Worm (Caenorhabditis elegans) whole organism, L4 larva: ENCODE data around the gene ama-1.
A peak's percentile ranks its signal among the peaks of the same experiment; 100 is the strongest.

Experiments
- D1046.2 ChIP-seq: fragments of 200-800 bp; sonication (Bioruptor generic); IDR thresholded peaks from 2 replicates; pipeline ENCODE4 v1.3.6; 2022; ENCODE audit warnings: missing genetic modification characterization, missing compliant biosample characterization
- F26F4.8 ChIP-seq: fragments of 200-800 bp; sonication (Bioruptor generic); conservative IDR thresholded peaks from 2 replicates; pipeline ENCODE4 v1.3.6; 2022; ENCODE audit warnings: missing genetic modification characterization, missing compliant biosample characterization
- F37D6.2 ChIP-seq: sonication (generic microtip); optimal IDR thresholded peaks from 2 replicates; lab custom pipeline; 2016; ENCODE audit warnings: mild to moderate bottlenecking, missing genetic modification characterization, missing compliant biosample characterization
- T26A8.4 ChIP-seq: fragments of 200-800 bp; sonication (Bioruptor generic); IDR thresholded peaks from 2 replicates; pipeline ENCODE4 v1.3.6; 2022; ENCODE audit warnings: missing genetic modification characterization, missing compliant biosample characterization
- Y48G9A.11 ChIP-seq: fragments of 200-800 bp; sonication (Bioruptor generic); IDR thresholded peaks from 2 replicates; pipeline ENCODE4 v1.3.6; 2022; ENCODE audit warnings: missing genetic modification reagents, missing genetic modification characterization, missing compliant biosample characterization
- Y5F2A.4 ChIP-seq: fragments of 200-800 bp; sonication (Bioruptor generic); optimal IDR thresholded peaks from 2 replicates; lab custom pipeline; 2018; ENCODE audit warnings: mild to moderate bottlenecking, missing genetic modification characterization, missing compliant biosample characterization
- Y75B8A.6 ChIP-seq: fragments of 200-800 bp; sonication (Bioruptor generic); IDR thresholded peaks from 2 replicates; pipeline ENCODE4 v1.3.6; 2022; ENCODE audit warnings: missing genetic modification reagents, missing genetic modification characterization, missing compliant biosample characterization
- ZK337.2 ChIP-seq: fragments of 200-800 bp; sonication (Bioruptor generic); IDR thresholded peaks from 2 replicates; pipeline ENCODE4 v1.3.6; 2022; ENCODE audit warnings: missing genetic modification reagents, missing genetic modification characterization, missing compliant biosample characterization
- ZK546.5 ChIP-seq, 2 experiments: sonication (generic microtip); optimal IDR thresholded peaks; 2 replicates each; lab custom pipeline; 2017; ENCODE audit warnings: missing biosample characterization in 2 of 2, missing genetic modification characterization in 2 of 2
- aha-1 ChIP-seq: fragments of 150-350 bp; peaks from one replicate; lab custom pipeline; 2014; ENCODE audit warnings: missing biosample characterization, missing genetic modification characterization
- ama-1 ChIP-seq: fragments of 150-350 bp; optimal IDR thresholded peaks from 2 replicates; lab custom pipeline; 2014; ENCODE audit warnings: inconsistent platforms, mixed read lengths
- ceh-20 ChIP-seq: fragments of 200-800 bp; sonication (Bioruptor generic); IDR thresholded peaks from 2 replicates; pipeline ENCODE4 v1.3.6; 2022; ENCODE audit warnings: missing genetic modification reagents, missing genetic modification characterization, missing compliant biosample characterization
- ceh-82 ChIP-seq: sonication (generic microtip); optimal IDR thresholded peaks from 2 replicates; lab custom pipeline; 2017; ENCODE audit warnings: missing biosample characterization, missing genetic modification characterization
- cey-2 ChIP-seq: sonication (generic microtip); optimal IDR thresholded peaks from 3 replicates; lab custom pipeline; 2017; ENCODE audit warnings: missing genetic modification characterization, mild to moderate bottlenecking, missing compliant biosample characterization, antibody characterized with exemption, borderline replicate concordance; ENCODE audit not compliant: insufficient read depth
- daf-12 ChIP-seq: fragments of 150-350 bp; optimal IDR thresholded peaks from 2 replicates; lab custom pipeline; 2014; ENCODE audit warnings: missing biosample characterization, missing genetic modification reagents, missing genetic modification characterization
- daf-19 ChIP-seq: fragments of 200-800 bp; sonication (Bioruptor generic); conservative IDR thresholded peaks from 2 replicates; pipeline ENCODE4 v1.3.6; 2022; ENCODE audit warnings: missing genetic modification characterization, missing compliant biosample characterization
- dmd-9 ChIP-seq: fragments of 200-800 bp; sonication (Bioruptor generic); IDR thresholded peaks from 2 replicates; pipeline ENCODE4 v1.3.6; 2022; ENCODE audit warnings: missing genetic modification reagents, missing genetic modification characterization, missing compliant biosample characterization
- dpl-1 ChIP-seq: fragments of 150-350 bp; optimal IDR thresholded peaks from 2 replicates; lab custom pipeline; 2014; ENCODE audit warnings: missing biosample characterization, missing genetic modification reagents, missing genetic modification characterization
- duxl-1 ChIP-seq: sonication (generic microtip); optimal IDR thresholded peaks from 2 replicates; lab custom pipeline; 2016; ENCODE audit warnings: mild to moderate bottlenecking, missing genetic modification characterization, moderate library complexity, missing compliant biosample characterization; ENCODE audit not compliant: poor library complexity
- egl-27 ChIP-seq: sonication (generic microtip); optimal IDR thresholded peaks from 3 replicates; lab custom pipeline; 2017; ENCODE audit warnings: missing biosample characterization, missing genetic modification reagents, missing genetic modification characterization
- egl-43 ChIP-seq: fragments of 200-800 bp; sonication (Bioruptor generic); IDR thresholded peaks from 2 replicates; pipeline ENCODE4 v1.3.6; 2022; ENCODE audit warnings: missing genetic modification reagents, missing genetic modification characterization, missing compliant biosample characterization
- fos-1 ChIP-seq: fragments of 150-350 bp; optimal IDR thresholded peaks from 2 replicates; lab custom pipeline; 2014; ENCODE audit warnings: missing biosample characterization, missing genetic modification characterization
- lin-1 ChIP-seq: fragments of 200-800 bp; sonication (Bioruptor generic); IDR thresholded peaks from 2 replicates; pipeline ENCODE4 v1.3.6; 2022; ENCODE audit warnings: missing genetic modification reagents, missing genetic modification characterization, missing compliant biosample characterization
- lir-3 ChIP-seq: sonication (generic microtip); optimal IDR thresholded peaks from 2 replicates; lab custom pipeline; 2016; ENCODE audit warnings: mild to moderate bottlenecking, missing genetic modification characterization, missing compliant biosample characterization
- lsy-2 ChIP-seq, 2 experiments: fragments of 150-350 bp in 1 of 2; sonication (generic microtip) in 1 of 2; optimal IDR thresholded peaks; 2 replicates each; lab custom pipeline; 2014 to 2017; ENCODE audit warnings: missing biosample characterization in 2 of 2, missing genetic modification characterization in 2 of 2
- madf-5 ChIP-seq, 2 experiments: fragments of 200-800 bp; sonication (Bioruptor generic); IDR thresholded peaks; 2 replicates each; pipeline ENCODE4 v1.3.6; 2022; ENCODE audit warnings: missing compliant biosample characterization in 2 of 2, missing genetic modification characterization in 2 of 2
- madf-9 ChIP-seq: fragments of 200-800 bp; sonication (Bioruptor generic); conservative IDR thresholded peaks from 2 replicates; pipeline ENCODE4 v1.3.6; 2022; ENCODE audit warnings: missing genetic modification reagents, missing genetic modification characterization, missing compliant biosample characterization
- mdl-1 ChIP-seq, 2 experiments: fragments of 150-350 bp in 1 of 2; sonication (generic microtip) in 1 of 2; optimal IDR thresholded peaks; 2 replicates each; lab custom pipeline; 2014 to 2017; ENCODE audit warnings: missing biosample characterization in 2 of 2, missing genetic modification characterization in 2 of 2
- mdt-29 ChIP-seq: fragments of 200-800 bp; sonication (Bioruptor generic); IDR thresholded peaks from 2 replicates; pipeline ENCODE4 v1.3.6; 2022; ENCODE audit warnings: missing genetic modification reagents, missing genetic modification characterization, missing compliant biosample characterization
- mxl-2 ChIP-seq: fragments of 200-800 bp; sonication (Bioruptor generic); conservative IDR thresholded peaks from 2 replicates; pipeline ENCODE4 v1.3.6; 2022; ENCODE audit warnings: missing genetic modification reagents, missing genetic modification characterization, missing compliant biosample characterization
- nhr-10 ChIP-seq: fragments of 150-350 bp; optimal IDR thresholded peaks from 2 replicates; lab custom pipeline; 2014; ENCODE audit warnings: missing biosample characterization, missing genetic modification characterization
- nhr-11 ChIP-seq: fragments of 150-350 bp; optimal IDR thresholded peaks from 2 replicates; lab custom pipeline; 2014; ENCODE audit warnings: missing biosample characterization, missing genetic modification characterization
- nhr-111 ChIP-seq: fragments of 200-800 bp; sonication (Bioruptor generic); optimal IDR thresholded peaks from 2 replicates; lab custom pipeline; 2018; ENCODE audit warnings: mild to moderate bottlenecking, missing genetic modification characterization, missing compliant biosample characterization
- nhr-25 ChIP-seq: sonication (generic microtip); optimal IDR thresholded peaks from 2 replicates; lab custom pipeline; 2017; ENCODE audit warnings: missing genetic modification characterization, mild to moderate bottlenecking, missing compliant biosample characterization, antibody characterized with exemption, moderate library complexity, borderline replicate concordance; ENCODE audit not compliant: insufficient read depth
- nhr-42 ChIP-seq: fragments of 200-800 bp; sonication (Bioruptor generic); IDR thresholded peaks from 2 replicates; pipeline ENCODE4 v1.3.6; 2022; ENCODE audit warnings: missing genetic modification characterization, missing compliant biosample characterization
- nhr-76 ChIP-seq: fragments of 150-350 bp; optimal IDR thresholded peaks from 2 replicates; lab custom pipeline; 2014; ENCODE audit warnings: missing biosample characterization, missing genetic modification characterization
- nhr-77 ChIP-seq: fragments of 150-350 bp; optimal IDR thresholded peaks from 2 replicates; lab custom pipeline; 2014; ENCODE audit warnings: missing biosample characterization, missing genetic modification characterization
- pha-4 ChIP-seq, 2 experiments: fragments of 150-350 bp in 1 of 2; fragments of 200-800 bp in 1 of 2; sonication (Bioruptor generic) in 1 of 2; IDR thresholded peaks in 1 of 2; optimal IDR thresholded peaks in 1 of 2; 2 replicates each; pipeline versions ENCODE4 v1.3.6 to Lab custom; 2014 to 2022; ENCODE audit warnings: missing genetic modification characterization in 2 of 2, missing genetic modification reagents in 2 of 2, missing biosample characterization in 1 of 2, missing compliant biosample characterization in 1 of 2
- rbr-2 ChIP-seq: sonication (generic microtip); optimal IDR thresholded peaks from 2 replicates; lab custom pipeline; 2016; ENCODE audit warnings: missing genotype, missing genetic modification characterization, missing compliant biosample characterization
- saeg-2 ChIP-seq: fragments of 200-800 bp; sonication (Bioruptor generic); IDR thresholded peaks from 2 replicates; pipeline ENCODE4 v1.3.6; 2022; ENCODE audit warnings: missing genetic modification reagents, missing genetic modification characterization, missing compliant biosample characterization
- sdz-12 ChIP-seq: fragments of 200-800 bp; sonication (Bioruptor generic); optimal IDR thresholded peaks from 2 replicates; lab custom pipeline; 2018; ENCODE audit warnings: mild to moderate bottlenecking, missing genetic modification characterization, missing compliant biosample characterization
- skn-1 ChIP-seq: fragments of 150-350 bp; optimal IDR thresholded peaks from 2 replicates; lab custom pipeline; 2014; ENCODE audit warnings: missing biosample characterization, missing genetic modification characterization
- snpc-1.2 ChIP-seq: fragments of 200-800 bp; sonication (Bioruptor generic); IDR thresholded peaks from 2 replicates; pipeline ENCODE4 v1.3.6; 2022; ENCODE audit warnings: missing genetic modification reagents, missing genetic modification characterization, missing compliant biosample characterization
- snpc-4 ChIP-seq: fragments of 150-350 bp; optimal IDR thresholded peaks from 2 replicates; lab custom pipeline; 2014; ENCODE audit warnings: missing biosample characterization, missing genetic modification characterization
- spr-3 ChIP-seq: fragments of 200-800 bp; sonication (Bioruptor generic); optimal IDR thresholded peaks from 2 replicates; lab custom pipeline; 2018; ENCODE audit warnings: mild to moderate bottlenecking, missing genetic modification characterization, missing compliant biosample characterization
- tag-97 ChIP-seq: fragments of 200-800 bp; sonication (Bioruptor generic); IDR thresholded peaks from 2 replicates; pipeline ENCODE4 v1.3.6; 2022; ENCODE audit warnings: missing genetic modification characterization, missing compliant biosample characterization
- unc-130 ChIP-seq: sonication (generic microtip); optimal IDR thresholded peaks from 2 replicates; lab custom pipeline; 2016; ENCODE audit warnings: missing genetic modification reagents, missing genetic modification characterization, missing compliant biosample characterization
- unc-39 ChIP-seq: sonication (generic microtip); optimal IDR thresholded peaks from 2 replicates; lab custom pipeline; 2017; ENCODE audit warnings: missing biosample characterization, missing genetic modification characterization
- unc-62 ChIP-seq, 3 experiments: fragments of 150-350 bp in 1 of 3; sonication (generic microtip); optimal IDR thresholded peaks in 2 of 3; peaks in 1 of 3; 1 replicate in 1 of 3; 2 replicates in 2 of 3; lab custom pipeline; 2014 to 2017; ENCODE audit warnings: missing biosample characterization in 3 of 3, missing genetic modification characterization in 3 of 3, missing genetic modification reagents in 3 of 3, missing genotype in 1 of 3
- zfp-2 ChIP-seq: sonication (generic microtip); optimal IDR thresholded peaks from 2 replicates; lab custom pipeline; 2016; ENCODE audit warnings: mild to moderate bottlenecking, missing genetic modification characterization, missing compliant biosample characterization
- ztf-11 ChIP-seq: fragments of 150-350 bp; optimal IDR thresholded peaks from 2 replicates; lab custom pipeline; 2014; ENCODE audit warnings: missing biosample characterization, missing genetic modification characterization
- ztf-7 ChIP-seq: fragments of 150-350 bp; optimal IDR thresholded peaks from 2 replicates; lab custom pipeline; 2014; ENCODE audit warnings: missing biosample characterization, missing genetic modification characterization

The ama-1 gene

DNA sequence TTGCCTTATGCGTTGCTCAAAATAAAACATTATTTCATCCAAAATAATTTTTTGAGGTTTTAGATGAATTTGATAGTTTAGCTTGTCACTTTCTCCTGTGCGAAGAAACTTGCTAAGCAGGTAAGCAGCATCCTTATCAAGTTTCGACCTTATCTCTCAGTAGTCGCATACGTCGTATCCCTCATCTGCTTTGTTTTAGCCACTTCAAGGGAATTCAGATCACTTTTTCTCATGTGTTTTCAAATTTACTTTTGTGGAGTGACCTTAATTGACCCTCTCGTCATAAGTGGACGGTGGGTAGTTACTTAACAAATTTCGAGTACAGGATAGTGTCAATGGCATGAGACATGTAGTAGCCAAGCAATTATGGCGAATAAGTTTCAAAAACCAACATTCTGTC lies 11.2 kb upstream of the ama-1 start (continued):
- no peak for TF ChIP-seq F37D6.2 (tag; lab: Kevin White, UChicago)
- no peak for TF ChIP-seq lir-3 (tag; lab: Kevin White, UChicago)
- no peak for TF ChIP-seq saeg-2 (GFP tag; lab: Robert Waterston, UW)
- no peak for TF ChIP-seq ceh-82 (tag; lab: Kevin White, UChicago)
- no peak for TF ChIP-seq dmd-9 (GFP tag; lab: Robert Waterston, UW)
- no peak for TF ChIP-seq nhr-25 (tag; lab: Kevin White, UChicago)
- no peak for TF ChIP-seq D1046.2 (GFP tag; lab: Robert Waterston, UW)
- no peak for TF ChIP-seq zfp-2
- TF ChIP-seq Y75B8A.6 (GFP tag; lab: Robert Waterston, UW) = no peak
- TF ChIP-seq F26F4.8 (GFP tag; lab: Robert Waterston, UW) = no peak
- no peak for TF ChIP-seq nhr-111
- TF ChIP-seq mdt-29 (GFP tag; lab: Robert Waterston, UW) = no peak
- no peak for TF ChIP-seq nhr-42 (GFP tag; lab: Robert Waterston, UW)
- no peak for TF ChIP-seq Y48G9A.11
- no peak for TF ChIP-seq egl-43 (GFP tag; lab: Robert Waterston, UW)
- TF ChIP-seq rbr-2 (tag; lab: Kevin White, UChicago) = no peak
- TF ChIP-seq spr-3 = no peak
- TF ChIP-seq nhr-77 (tag; lab: Kevin White, UChicago) = no peak
- TF ChIP-seq madf-5 (GFP tag; IDR thresholded peaks at IDR 0.05; lab: Robert Waterston, UW) = no peak
- TF ChIP-seq snpc-1.2 (GFP tag; lab: Robert Waterston, UW) = no peak
- peak; percentile 3 for TF ChIP-seq duxl-1 (tag; lab: Kevin White, UChicago)
- TF ChIP-seq tag-97 (GFP tag; lab: Robert Waterston, UW) = no peak
- TF ChIP-seq snpc-4 (tag; lab: Kevin White, UChicago) = no peak
- TF ChIP-seq lsy-2 (tag; optimal IDR thresholded peaks at IDR 0.05; lab: Kevin White, UChicago) = no peak
- TF ChIP-seq madf-9 (GFP tag; lab: Robert Waterston, UW) = no peak
- TF ChIP-seq ZK337.2 (GFP tag; lab: Robert Waterston, UW) = no peak
- no peak for TF ChIP-seq pha-4 (GFP tag; IDR thresholded peaks at IDR 0.05; lab: Robert Waterston, UW)
- TF ChIP-seq pha-4 (tag; optimal IDR thresholded peaks at IDR 0.05; lab: Kevin White, UChicago) = no peak
- TF ChIP-seq ZK546.5 (tag; optimal IDR thresholded peaks at IDR 0.05; lab: Kevin White, UChicago) = no peak
- peak in 1 of 2 experiments; percentile 40 for TF ChIP-seq unc-62 (GFP tag; optimal IDR thresholded peaks at IDR 0.05 in 1 of 2; lab: Kevin White, UChicago)
- TF ChIP-seq unc-62 (tag; optimal IDR thresholded peaks at IDR 0.05; lab: Kevin White, UChicago) = no peak
- no peak for TF ChIP-seq ztf-7 (tag; lab: Kevin White, UChicago)
- TF ChIP-seq mxl-2 (GFP tag; lab: Robert Waterston, UW) = no peak
- no peak for TF ChIP-seq lin-1
- TF ChIP-seq daf-19 (GFP tag; lab: Robert Waterston, UW) = no peak
- TF ChIP-seq T26A8.4 = peak; percentile 69; the same call in 1 of the 2 replicates
- no peak for TF ChIP-seq aha-1 (tag; lab: Kevin White, UChicago)
- peak; percentile 53 for TF ChIP-seq nhr-10 (tag; lab: Kevin White, UChicago)
- no peak for TF ChIP-seq mdl-1 (tag; optimal IDR thresholded peaks at IDR 0.05; lab: Kevin White, UChicago)
- no peak for TF ChIP-seq ztf-11 (tag; lab: Kevin White, UChicago)
- no peak for TF ChIP-seq sdz-12 (GFP tag; lab: Kevin White, UChicago)
- TF ChIP-seq ama-1 (lab: Kevin White, UChicago) = peak; percentile 55
- TF ChIP-seq cey-2 = no peak
- no peak for TF ChIP-seq fos-1 (tag; lab: Kevin White, UChicago)
- TF ChIP-seq egl-27 = no peak
- peak; percentile 11 for TF ChIP-seq dpl-1
- no peak for TF ChIP-seq skn-1 (tag; lab: Kevin White, UChicago)
- TF ChIP-seq nhr-11 (tag; lab: Kevin White, UChicago) = no peak
- no peak for TF ChIP-seq unc-130 (GFP tag; lab: Kevin White, UChicago)
- no peak for TF ChIP-seq unc-39
- TF ChIP-seq ceh-20 (GFP tag; lab: Robert Waterston, UW) = no peak
- no peak for TF ChIP-seq daf-12 (tag; lab: Kevin White, UChicago)
- no peak for TF ChIP-seq Y5F2A.4
- no peak for TF ChIP-seq nhr-76 (tag; lab: Kevin White, UChicago)
